Fruit fly (Drosophila melanogaster): ENCODE results near the gene ssp7.

dm6 chrX:11135840-11136586 is 4.0 kb downstream of the ssp7 start:
- no peak for TF ChIP-seq net (GFP tag; optimal IDR thresholded peaks at IDR 0.05)
- TF ChIP-seq fd85E (GFP tag; optimal IDR thresholded peaks at IDR 0.05), result no peak
- TF ChIP-seq svp (GFP tag), result peak; percentile 41
- TF ChIP-seq Eip78C (GFP tag), result peak; percentile 5
- no peak for TF ChIP-seq CG1621 (tag; optimal IDR thresholded peaks at IDR 0.05)
- no peak for TF ChIP-seq Met (GFP tag; optimal IDR thresholded peaks at IDR 0.05)
- no peak for TF ChIP-seq CG6808 (GFP tag; optimal IDR thresholded peaks at IDR 0.05)
- TF ChIP-seq CG6792 (GFP tag; optimal IDR thresholded peaks at IDR 0.05), result no peak
- no peak for TF ChIP-seq salr (GFP tag; optimal IDR thresholded peaks at IDR 0.05)
- no peak for TF ChIP-seq CG11902 (GFP tag; optimal IDR thresholded peaks at IDR 0.05)
- TF ChIP-seq CG10631 (GFP tag; optimal IDR thresholded peaks at IDR 0.05), result no peak
- TF ChIP-seq acj6 (GFP tag; optimal IDR thresholded peaks at IDR 0.05), result no peak
- TF ChIP-seq Eip93F (GFP tag; optimal IDR thresholded peaks at IDR 0.05), result no peak
